Worm (Caenorhabditis elegans): ENCODE data around the gene osm-7.

- TF ChIP-seq snpc-4 (tag; optimal IDR thresholded peaks at IDR 0.05) (no peak), unc-62 (GFP tag; optimal IDR thresholded peaks at IDR 0.05) (no peak), mep-1 (tag; optimal IDR thresholded peaks at IDR 0.05) (no peak), lin-13 (tag; optimal IDR thresholded peaks at IDR 0.05) (no peak), nhr-12 (tag; optimal IDR thresholded peaks at IDR 0.05) (no peak)
Observed at ce11 chrIII:13564929-13565328, 11.1 kb upstream of the osm-7 start, which contains the start of gene aldo-1.

Data from whole organism, mixed stage, embryonic.